Worm (Caenorhabditis elegans) whole organism, L4 larva: ENCODE data around the gene srb-12.

Experiments
- F26F4.8 ChIP-seq: fragments of 200-800 bp; sonication (Bioruptor generic); conservative IDR thresholded peaks from 2 replicates; pipeline ENCODE4 v1.3.6; 2022; ENCODE audit warnings: missing genetic modification characterization, missing compliant biosample characterization
- ZK337.2 ChIP-seq: fragments of 200-800 bp; sonication (Bioruptor generic); IDR thresholded peaks from 2 replicates; pipeline ENCODE4 v1.3.6; 2022; ENCODE audit warnings: missing genetic modification reagents, missing genetic modification characterization, missing compliant biosample characterization
- aha-1 ChIP-seq: fragments of 150-350 bp; peaks from one replicate; lab custom pipeline; 2014; ENCODE audit warnings: missing biosample characterization, missing genetic modification characterization
- egl-27 ChIP-seq: sonication (generic microtip); optimal IDR thresholded peaks from 3 replicates; lab custom pipeline; 2017; ENCODE audit warnings: missing biosample characterization, missing genetic modification reagents, missing genetic modification characterization
- jun-1 ChIP-seq: fragments of 150-350 bp; optimal IDR thresholded peaks from 2 replicates; lab custom pipeline; 2014; ENCODE audit warnings: missing biosample characterization, missing genetic modification reagents, missing genetic modification characterization
- lsy-2 ChIP-seq, 2 experiments: fragments of 150-350 bp in 1 of 2; sonication (generic microtip) in 1 of 2; optimal IDR thresholded peaks; 2 replicates each; lab custom pipeline; 2014 to 2017; ENCODE audit warnings: missing biosample characterization in 2 of 2, missing genetic modification characterization in 2 of 2
- mdl-1 ChIP-seq, 2 experiments: fragments of 150-350 bp in 1 of 2; sonication (generic microtip) in 1 of 2; optimal IDR thresholded peaks; 2 replicates each; lab custom pipeline; 2014 to 2017; ENCODE audit warnings: missing biosample characterization in 2 of 2, missing genetic modification characterization in 2 of 2
- unc-39 ChIP-seq: sonication (generic microtip); optimal IDR thresholded peaks from 2 replicates; lab custom pipeline; 2017; ENCODE audit warnings: missing biosample characterization, missing genetic modification characterization

DNA sequence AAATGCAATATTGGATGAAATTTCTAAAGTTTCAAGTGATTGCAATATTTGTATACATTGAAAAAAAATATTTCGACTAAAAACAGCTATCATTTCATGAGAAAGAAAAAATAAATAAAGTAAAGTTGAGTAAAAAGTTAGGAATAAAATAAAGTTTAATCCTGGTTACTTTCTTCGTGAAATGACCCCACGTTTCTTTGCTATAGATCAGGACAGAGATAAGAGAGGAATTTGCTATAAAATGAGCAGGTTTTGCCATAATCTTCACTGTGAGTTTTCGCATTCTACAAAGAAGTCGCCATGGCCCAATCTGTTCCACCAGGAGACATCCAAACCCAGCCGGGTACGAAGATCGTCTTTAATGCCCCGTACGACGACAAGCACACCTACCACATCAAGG, 39.6 kb upstream of the srb-12 start, which contains the start of gene msp-49:
- TF ChIP-seq F26F4.8 (GFP tag; lab: Robert Waterston, UW) (no peak), mdl-1 (tag; optimal IDR thresholded peaks at IDR 0.05; lab: Kevin White, UChicago) (no peak), unc-39 (tag; lab: Kevin White, UChicago) (no peak), lsy-2 (tag; optimal IDR thresholded peaks at IDR 0.05; lab: Kevin White, UChicago) (no peak), egl-27 (tag; lab: Kevin White, UChicago) (no peak), ZK337.2 (GFP tag; lab: Robert Waterston, UW) (no peak), aha-1 (tag; lab: Kevin White, UChicago) (no peak), jun-1 (tag; lab: Kevin White, UChicago) (no peak)
